Fruit fly (Drosophila melanogaster): ENCODE data around the gene CG32483.

dm6 chr3L:642146-642864, 47.6 kb downstream of the CG32483 start:
- TF ChIP-seq usp (GFP tag; optimal IDR thresholded peaks at IDR 0.05), result no peak
- no peak for TF ChIP-seq pan (optimal IDR thresholded peaks at IDR 0.05)
- no peak for TF ChIP-seq CG8478 (optimal IDR thresholded peaks at IDR 0.05)
- TF ChIP-seq EcR (GFP tag; optimal IDR thresholded peaks at IDR 0.05), result no peak
